Fruit fly (Drosophila melanogaster) whole organism, embryonic: ENCODE data around the gene CG43850.

Experiments used
- Atf-2 ChIP-seq: fragments of 200-800 bp; sonication (Bioruptor generic); optimal IDR thresholded peaks from 2 replicates; lab custom pipeline; 2016; ENCODE audit warnings: missing biosample characterization, missing genetic modification characterization
- Awh ChIP-seq: fragments of 200-800 bp; sonication (Bioruptor generic); IDR thresholded peaks from 2 replicates; pipeline ENCODE4, ENCODE4 v1.3.6; 2022; ENCODE audit warnings: missing biosample characterization, missing genetic modification characterization
- BEAF-32 ChIP-seq: fragments of 200-800 bp; sonication (Bioruptor generic); optimal IDR thresholded peaks from 3 replicates; lab custom pipeline; 2017; ENCODE audit warnings: missing biosample characterization, missing genetic modification characterization, mild to moderate bottlenecking, moderate library complexity, missing genetic modification reagents
- Bteb2 ChIP-seq: fragments of 200-800 bp; sonication (Bioruptor generic); optimal IDR thresholded peaks from 2 replicates; lab custom pipeline; 2016; ENCODE audit warnings: missing biosample characterization, missing genetic modification characterization
- CG1024 ChIP-seq: fragments of 200-800 bp; sonication (Bioruptor generic); IDR thresholded peaks from 2 replicates; pipeline ENCODE4 v1.3.6; 2022; ENCODE audit warnings: missing biosample characterization, missing genetic modification characterization
- CG12769 ChIP-seq: fragments of 200-800 bp; sonication (Bioruptor generic); optimal IDR thresholded peaks from 2 replicates; lab custom pipeline; 2019; ENCODE audit warnings: missing biosample characterization, mild to moderate bottlenecking, missing genetic modification characterization, moderate library complexity
- CG12942 ChIP-seq: fragments of 200-800 bp; sonication (Bioruptor generic); optimal IDR thresholded peaks from 3 replicates; lab custom pipeline; 2016; ENCODE audit warnings: missing biosample characterization, missing genetic modification characterization
- CG13123 ChIP-seq: fragments of 200-800 bp; sonication (Bioruptor generic); optimal IDR thresholded peaks from 2 replicates; lab custom pipeline; 2016; ENCODE audit warnings: missing biosample characterization, missing genetic modification characterization
- CG13287 ChIP-seq: fragments of 200-800 bp; sonication (Bioruptor generic); IDR thresholded peaks from 2 replicates; pipeline ENCODE4 v1.3.6; 2022; ENCODE audit warnings: missing biosample characterization, missing genetic modification characterization; ENCODE audit not compliant: partially characterized antibody
- CG14965 ChIP-seq: fragments of 200-800 bp; sonication (Bioruptor generic); optimal IDR thresholded peaks from 2 replicates; lab custom pipeline; 2016; ENCODE audit warnings: missing biosample characterization, missing genetic modification characterization, borderline replicate concordance
- CG1603 ChIP-seq: fragments of 200-800 bp; sonication (Bioruptor generic); optimal IDR thresholded peaks from 2 replicates; lab custom pipeline; 2019; ENCODE audit warnings: missing biosample characterization, mild to moderate bottlenecking, missing genetic modification characterization, moderate library complexity
- CG16863 ChIP-seq: fragments of 200-800 bp; sonication (Bioruptor generic); optimal IDR thresholded peaks from 3 replicates; lab custom pipeline; 2016; ENCODE audit warnings: missing biosample characterization, missing genetic modification characterization
- CG17829 ChIP-seq: fragments of 200-800 bp; optimal IDR thresholded peaks from 2 replicates; lab custom pipeline; 2019; ENCODE audit warnings: missing biosample characterization, mild to moderate bottlenecking, missing genetic modification characterization, moderate library complexity
- CG30020 ChIP-seq: fragments of 200-800 bp; optimal IDR thresholded peaks from 2 replicates; lab custom pipeline; 2019; ENCODE audit warnings: missing biosample characterization, mild to moderate bottlenecking, missing genetic modification characterization, moderate library complexity
- CG31441 ChIP-seq: fragments of 200-800 bp; sonication (Bioruptor generic); IDR thresholded peaks from 2 replicates; pipeline ENCODE4 v1.3.6; 2022; ENCODE audit warnings: missing biosample characterization, missing genetic modification characterization
- CG3163 ChIP-seq: fragments of 200-800 bp; sonication (Bioruptor generic); optimal IDR thresholded peaks from 3 replicates; lab custom pipeline; 2016; ENCODE audit warnings: missing biosample characterization, missing genetic modification characterization
- CG33557 ChIP-seq: fragments of 200-800 bp; sonication (Bioruptor generic); optimal IDR thresholded peaks from 2 replicates; lab custom pipeline; 2019; ENCODE audit warnings: missing biosample characterization, mild to moderate bottlenecking, missing genetic modification characterization, moderate library complexity
- CG3995 ChIP-seq: fragments of 200-800 bp; sonication (Bioruptor generic); optimal IDR thresholded peaks from 3 replicates; lab custom pipeline; 2016; ENCODE audit warnings: missing biosample characterization, missing genetic modification characterization
- CG4424 ChIP-seq: fragments of 200-800 bp; sonication (Bioruptor generic); optimal IDR thresholded peaks from 3 replicates; lab custom pipeline; 2016; ENCODE audit warnings: missing biosample characterization, missing genetic modification characterization
- CG6689 ChIP-seq: fragments of 200-800 bp; sonication (Bioruptor generic); IDR thresholded peaks from 2 replicates; pipeline ENCODE4 v1.3.6; 2022; ENCODE audit warnings: missing biosample characterization, missing genetic modification characterization
- CG9215 ChIP-seq: fragments of 200-800 bp; sonication (Bioruptor generic); IDR thresholded peaks from 2 replicates; pipeline ENCODE4 v1.3.6; 2022; ENCODE audit warnings: missing biosample characterization, missing genetic modification characterization
- CG9817 ChIP-seq: fragments of 200-800 bp; sonication (Bioruptor generic); optimal IDR thresholded peaks from 2 replicates; lab custom pipeline; 2018; ENCODE audit warnings: missing biosample characterization, mild to moderate bottlenecking, missing genetic modification characterization, moderate library complexity
- Dfd ChIP-seq, 2 experiments: fragments of >200 bp; optimal IDR thresholded peaks; 2 replicates each; lab custom pipeline; 2017; ENCODE audit warnings: missing biosample characterization in 2 of 2, missing genetic modification characterization in 2 of 2
- Dll ChIP-seq: fragments of 200-800 bp; sonication (Bioruptor generic); IDR thresholded peaks from 4 replicates; pipeline ENCODE4 v1.3.6; 2022; ENCODE audit warnings: missing biosample characterization, missing genetic modification characterization; ENCODE audit not compliant: partially characterized antibody
- Dp ChIP-seq: fragments of 200-800 bp; sonication (Bioruptor generic); optimal IDR thresholded peaks from 2 replicates; lab custom pipeline; 2018; ENCODE audit warnings: missing biosample characterization, mild to moderate bottlenecking, missing genetic modification characterization, moderate library complexity
- Dref ChIP-seq: fragments of 200-800 bp; sonication (Bioruptor generic); IDR thresholded peaks from 2 replicates; pipeline ENCODE4 v1.3.6; 2022; ENCODE audit warnings: missing biosample characterization, missing genetic modification characterization
- Elba2 ChIP-seq: fragments of 200-800 bp; sonication (Bioruptor generic); optimal IDR thresholded peaks from 3 replicates; lab custom pipeline; 2016; ENCODE audit warnings: missing biosample characterization, missing genetic modification characterization
- Fer3 ChIP-seq: fragments of 200-800 bp; sonication (Bioruptor generic); optimal IDR thresholded peaks from 2 replicates; lab custom pipeline; 2018; ENCODE audit warnings: missing biosample characterization, mild to moderate bottlenecking, missing genetic modification characterization, moderate library complexity
- HmgD ChIP-seq: fragments of 200-800 bp; sonication (Bioruptor generic); optimal IDR thresholded peaks from 3 replicates; lab custom pipeline; 2016; ENCODE audit warnings: missing biosample characterization, missing genetic modification characterization
- Jarid2 ChIP-seq: fragments of 200-800 bp; sonication (Bioruptor generic); optimal IDR thresholded peaks from 3 replicates; lab custom pipeline; 2017; ENCODE audit warnings: mild to moderate bottlenecking, missing biosample characterization, missing genetic modification reagents, missing genetic modification characterization
- Med ChIP-seq: fragments of 200-800 bp; sonication (Bioruptor generic); peaks from one replicate; lab custom pipeline; 2016; ENCODE audit warnings: missing biosample characterization, missing genetic modification characterization, mild to moderate bottlenecking, inconsistent platforms, moderate library complexity
- Scr ChIP-seq: fragments of 200-800 bp; sonication (Bioruptor generic); IDR thresholded peaks from 2 replicates; pipeline ENCODE4 v1.3.6; 2022; ENCODE audit warnings: missing biosample characterization, missing genetic modification characterization; ENCODE audit not compliant: partially characterized antibody
- Xbp1 ChIP-seq: fragments of 200-800 bp; sonication (Bioruptor generic); optimal IDR thresholded peaks from 3 replicates; lab custom pipeline; 2016; ENCODE audit warnings: missing biosample characterization, mild to moderate bottlenecking, missing genetic modification characterization
- bab2 ChIP-seq: fragments of 200-800 bp; sonication (Bioruptor generic); optimal IDR thresholded peaks from 2 replicates; lab custom pipeline; 2016; ENCODE audit warnings: missing biosample characterization, missing genetic modification characterization
- cg ChIP-seq: fragments of 200-800 bp; sonication (Bioruptor generic); optimal IDR thresholded peaks from 3 replicates; lab custom pipeline; 2019; ENCODE audit warnings: missing biosample characterization, mild to moderate bottlenecking, missing genetic modification characterization, moderate library complexity
- chm ChIP-seq: fragments of 200-800 bp; sonication (Bioruptor generic); IDR thresholded peaks from 2 replicates; pipeline ENCODE4 v1.3.6; 2022; ENCODE audit warnings: missing biosample characterization, missing genetic modification characterization
- chn ChIP-seq: fragments of 200-800 bp; sonication (Bioruptor generic); optimal IDR thresholded peaks from 2 replicates; lab custom pipeline; 2016; ENCODE audit warnings: missing biosample characterization, missing genetic modification characterization
- fd3F ChIP-seq: fragments of 200-800 bp; sonication (Bioruptor generic); optimal IDR thresholded peaks from 2 replicates; lab custom pipeline; 2018; ENCODE audit warnings: missing biosample characterization, mild to moderate bottlenecking, missing genetic modification characterization, moderate library complexity
- fru ChIP-seq: fragments of >200 bp; optimal IDR thresholded peaks from 2 replicates; lab custom pipeline; 2017
- grn ChIP-seq: fragments of 200-800 bp; sonication (Bioruptor generic); optimal IDR thresholded peaks from 3 replicates; lab custom pipeline; 2017; ENCODE audit warnings: missing biosample characterization, missing genetic modification characterization
- h ChIP-seq: fragments of >200 bp; optimal IDR thresholded peaks from 2 replicates; lab custom pipeline; 2017
- hbn ChIP-seq: fragments of 200-800 bp; sonication (Bioruptor generic); IDR thresholded peaks from 2 replicates; pipeline ENCODE4 v1.3.6; 2022; ENCODE audit warnings: missing biosample characterization, missing genetic modification characterization; ENCODE audit not compliant: partially characterized antibody
- hkb ChIP-seq, 2 experiments: fragments of 200-800 bp in 1 of 2; fragments of >200 bp in 1 of 2; sonication (Bioruptor generic) in 1 of 2; IDR thresholded peaks in 1 of 2; optimal IDR thresholded peaks in 1 of 2; 2 replicates each; pipeline versions ENCODE4 v1.3.6 to Lab custom; 2017 to 2022; ENCODE audit warnings: missing biosample characterization in 1 of 2, missing genetic modification characterization in 1 of 2
- lilli ChIP-seq: fragments of 200-800 bp; sonication (Bioruptor generic); optimal IDR thresholded peaks from 3 replicates; lab custom pipeline; 2016; ENCODE audit warnings: missing biosample characterization, missing genetic modification characterization
- pita ChIP-seq: fragments of 200-800 bp; sonication (Bioruptor generic); optimal IDR thresholded peaks from 2 replicates; lab custom pipeline; 2017; ENCODE audit warnings: missing biosample characterization, mild to moderate bottlenecking, missing genetic modification characterization
- slp2 ChIP-seq: fragments of 200-800 bp; sonication (Bioruptor generic); optimal IDR thresholded peaks from 2 replicates; lab custom pipeline; 2016; ENCODE audit warnings: missing biosample characterization, missing genetic modification characterization
- sug ChIP-seq: fragments of 200-800 bp; optimal IDR thresholded peaks from 2 replicates; lab custom pipeline; 2019; ENCODE audit warnings: missing biosample characterization, mild to moderate bottlenecking, missing genetic modification characterization, moderate library complexity
- tup ChIP-seq: fragments of 200-800 bp; sonication (Bioruptor generic); optimal IDR thresholded peaks from 2 replicates; lab custom pipeline; 2016; ENCODE audit warnings: missing biosample characterization, mild to moderate bottlenecking, missing genetic modification characterization, moderate library complexity
- unc-4 ChIP-seq: fragments of 200-800 bp; sonication (Bioruptor generic); IDR thresholded peaks from 2 replicates; pipeline ENCODE4 v1.3.6; 2022; ENCODE audit warnings: missing biosample characterization, missing genetic modification characterization; ENCODE audit not compliant: partially characterized antibody
- usp ChIP-seq: fragments of >200 bp; optimal IDR thresholded peaks from 2 replicates; lab custom pipeline; 2017; ENCODE audit warnings: missing biosample characterization, missing genetic modification characterization
- vfl ChIP-seq: fragments of 200-800 bp; sonication (Bioruptor generic); optimal IDR thresholded peaks from 2 replicates; lab custom pipeline; 2016; ENCODE audit warnings: missing biosample characterization, missing genetic modification characterization

The CG43850 gene

dm6 chr2L:13387255-13387654 lies 28.0 kb upstream of the CG43850 start, which contains the start of the genes Ing5 and CG7099 (continued):
- TF ChIP-seq CG14965 (GFP tag; lab: Kevin White, UChicago) = no peak
- TF ChIP-seq CG3163 = peak; percentile 61
- no peak for TF ChIP-seq hkb (optimal IDR thresholded peaks at IDR 0.05; lab: Kevin White, UChicago)
- peak; percentile 95 for TF ChIP-seq hkb (GFP tag; IDR thresholded peaks at IDR 0.05; lab: Robert Waterston, UW)
- peak; percentile 94 for TF ChIP-seq CG9215
- TF ChIP-seq CG6689 (GFP tag; lab: Robert Waterston, UW) = peak; percentile 96
- TF ChIP-seq CG1024 (GFP tag; lab: Robert Waterston, UW) = peak; percentile 92
- no peak for TF ChIP-seq Jarid2 (GFP tag; lab: Kevin White, UChicago)
- TF ChIP-seq CG4424 (GFP tag; lab: Kevin White, UChicago) = peak; percentile 96
- peak; percentile 50 for TF ChIP-seq Dp
- peak; percentile 77 for TF ChIP-seq Dll (GFP tag; lab: Robert Waterston, UW)
- TF ChIP-seq HmgD (GFP tag; lab: Kevin White, UChicago) = peak; percentile 60
- peak; percentile 83 for TF ChIP-seq Atf-2 (GFP tag; lab: Kevin White, UChicago)
- peak; percentile 83 for TF ChIP-seq CG13287
- peak; percentile 96 for TF ChIP-seq CG12942
- no peak for TF ChIP-seq cg (GFP tag; lab: Kevin White, UChicago)
- peak; percentile 97 for TF ChIP-seq CG17829
- peak; percentile 67 for TF ChIP-seq Scr (GFP tag; lab: Robert Waterston, UW)
- TF ChIP-seq CG13123 = peak; percentile 95
- peak; percentile 52; the same call in 1 of the 2 replicates for TF ChIP-seq hbn (GFP tag; lab: Robert Waterston, UW)
- no peak for TF ChIP-seq pita
- TF ChIP-seq CG16863 (GFP tag; lab: Kevin White, UChicago) = peak; percentile 87
- TF ChIP-seq Elba2 (GFP tag; lab: Kevin White, UChicago) = peak; percentile 79
- TF ChIP-seq unc-4 (GFP tag; lab: Robert Waterston, UW) = peak; percentile 60
- TF ChIP-seq chn = peak; percentile 96
- TF ChIP-seq Dref (GFP tag; lab: Robert Waterston, UW) = peak; percentile 75
- TF ChIP-seq CG9817 (tag; lab: Kevin White, UChicago) = peak; percentile 97
- no peak for TF ChIP-seq CG12769 (tag; lab: Kevin White, UChicago)
- no peak for TF ChIP-seq grn (GFP tag; lab: Kevin White, UChicago)
- TF ChIP-seq CG1603 (tag; lab: Kevin White, UChicago) = peak; percentile 65
- no peak for TF ChIP-seq usp (GFP tag; lab: Kevin White, UChicago)
- TF ChIP-seq sug (tag; lab: Kevin White, UChicago) = peak; percentile 96
- peak; percentile 98 for TF ChIP-seq lilli (GFP tag; lab: Kevin White, UChicago)
- no peak for TF ChIP-seq fru (lab: Kevin White, UChicago)
- TF ChIP-seq Bteb2 (GFP tag; lab: Kevin White, UChicago) = peak; percentile 91
- peak; percentile 99 for TF ChIP-seq Xbp1 (GFP tag; lab: Kevin White, UChicago)
- peak; percentile 98 for TF ChIP-seq Med
- TF ChIP-seq Awh = peak; percentile 94
- TF ChIP-seq vfl (GFP tag; lab: Kevin White, UChicago) = peak; percentile 94
- peak; percentile 96 for TF ChIP-seq fd3F
- no peak for TF ChIP-seq Dfd (GFP tag; optimal IDR thresholded peaks at IDR 0.05; lab: Kevin White, UChicago)
- TF ChIP-seq bab2 (GFP tag; lab: Kevin White, UChicago) = peak; percentile 94
- peak; percentile 93 for TF ChIP-seq tup (GFP tag; lab: Kevin White, UChicago)
- peak; percentile 94 for TF ChIP-seq chm (GFP tag; lab: Robert Waterston, UW)
- peak; percentile 73 for TF ChIP-seq CG3995 (GFP tag; lab: Kevin White, UChicago)
- TF ChIP-seq slp2 (GFP tag; lab: Kevin White, UChicago) = peak; percentile 86
- TF ChIP-seq Fer3 (tag; lab: Kevin White, UChicago) = peak; percentile 97
- TF ChIP-seq CG33557 (GFP tag; lab: Kevin White, UChicago) = peak; percentile 91
- peak; percentile 98 for TF ChIP-seq CG31441 (GFP tag; lab: Robert Waterston, UW)
- TF ChIP-seq h (lab: Kevin White, UChicago) = no peak
- peak; percentile 87 for TF ChIP-seq CG30020 (tag; lab: Kevin White, UChicago)
- peak; percentile 70 for TF ChIP-seq BEAF-32 (GFP tag; lab: Kevin White, UChicago)
